Fruit fly (Drosophila melanogaster) whole organism, embryonic: ENCODE measurements around the gene CG8851.
A peak's percentile ranks its signal among the peaks of the same experiment; 100 is the strongest.

Experiments used
- Antp ChIP-seq: fragments of 200-800 bp; sonication (Bioruptor generic); optimal IDR thresholded peaks from 3 replicates; lab custom pipeline; 2016; ENCODE audit warnings: missing biosample characterization, missing genetic modification characterization
- Bdp1 ChIP-seq: fragments of 200-800 bp; sonication (Bioruptor generic); optimal IDR thresholded peaks from 3 replicates; lab custom pipeline; 2016; ENCODE audit warnings: missing biosample characterization, missing genetic modification characterization
- CG11247 ChIP-seq: fragments of 200-800 bp; sonication (Bioruptor generic); IDR thresholded peaks from 2 replicates; pipeline ENCODE4 v1.3.6; 2022; ENCODE audit warnings: missing biosample characterization, missing genetic modification characterization
- CG12219 ChIP-seq: fragments of 200-800 bp; sonication (Bioruptor generic); optimal IDR thresholded peaks from 3 replicates; lab custom pipeline; 2018; ENCODE audit warnings: missing biosample characterization, mild to moderate bottlenecking, missing genetic modification characterization
- CG15011 ChIP-seq: fragments of 200-800 bp; sonication (Bioruptor generic); optimal IDR thresholded peaks from 3 replicates; lab custom pipeline; 2018; ENCODE audit warnings: missing biosample characterization, mild to moderate bottlenecking, missing genetic modification characterization
- CG1529 ChIP-seq: fragments of 200-800 bp; sonication (Bioruptor generic); optimal IDR thresholded peaks from 3 replicates; lab custom pipeline; 2018; ENCODE audit warnings: missing biosample characterization, missing genetic modification characterization
- CG17568 ChIP-seq: fragments of 200-800 bp; sonication (Bioruptor generic); optimal IDR thresholded peaks from 2 replicates; lab custom pipeline; 2018; ENCODE audit warnings: missing biosample characterization, mild to moderate bottlenecking, missing genetic modification characterization, moderate library complexity
- CG32532 ChIP-seq: fragments of 200-800 bp; sonication (Bioruptor generic); IDR thresholded peaks from 2 replicates; pipeline ENCODE4 v1.3.6; 2022; ENCODE audit warnings: missing biosample characterization, missing genetic modification characterization
- CG4360 ChIP-seq: fragments of 200-800 bp; sonication (Bioruptor generic); IDR thresholded peaks from 2 replicates; pipeline ENCODE4 v1.3.6; 2022; ENCODE audit warnings: missing biosample characterization, missing genetic modification characterization
- CG6254 ChIP-seq: fragments of 200-800 bp; sonication (Bioruptor generic); optimal IDR thresholded peaks from 3 replicates; lab custom pipeline; 2017; ENCODE audit warnings: mild to moderate bottlenecking, missing biosample characterization, missing genetic modification reagents, missing genetic modification characterization
- CkIIα-i1 ChIP-seq: fragments of 200-800 bp; sonication (Bioruptor generic); IDR thresholded peaks from 2 replicates; pipeline ENCODE4 v1.3.6; 2022; ENCODE audit warnings: missing biosample characterization, missing genetic modification characterization
- D ChIP-seq, 2 experiments: fragments of 200-800 bp in 1 of 2; fragments of >200 bp in 1 of 2; sonication (Bioruptor generic) in 1 of 2; optimal IDR thresholded peaks; 2 replicates in 1 of 2; 3 replicates in 1 of 2; lab custom pipeline; 2017; ENCODE audit warnings: mild to moderate bottlenecking in 1 of 2, missing biosample characterization in 1 of 2, missing genetic modification characterization in 1 of 2, missing genetic modification reagents in 1 of 2
- D19A ChIP-seq: fragments of 200-800 bp; optimal IDR thresholded peaks from 3 replicates; lab custom pipeline; 2019; ENCODE audit warnings: missing biosample characterization, mild to moderate bottlenecking, missing genetic modification characterization, moderate library complexity
- D19B ChIP-seq: fragments of 200-800 bp; sonication (Bioruptor generic); optimal IDR thresholded peaks from 2 replicates; lab custom pipeline; 2017; ENCODE audit warnings: missing biosample characterization, mild to moderate bottlenecking, missing genetic modification characterization
- Drgx ChIP-seq: fragments of 200-800 bp; sonication (Bioruptor generic); IDR thresholded peaks from 2 replicates; pipeline ENCODE4 v1.3.6; 2022; ENCODE audit warnings: missing biosample characterization, missing genetic modification characterization
- Eip74EF ChIP-seq, 2 experiments: fragments of 200-800 bp in 1 of 2; fragments of >200 bp in 1 of 2; sonication (Bioruptor generic) in 1 of 2; optimal IDR thresholded peaks; 2 replicates each; lab custom pipeline; 2017 to 2019; ENCODE audit warnings: missing biosample characterization in 2 of 2, missing genetic modification characterization in 2 of 2, mild to moderate bottlenecking in 1 of 2, moderate library complexity in 1 of 2
- HHEX ChIP-seq: fragments of 200-800 bp; sonication (Bioruptor generic); optimal IDR thresholded peaks from 3 replicates; lab custom pipeline; 2017; ENCODE audit warnings: missing biosample characterization, mild to moderate bottlenecking, missing genetic modification characterization, missing genetic modification reagents
- HLH54F ChIP-seq: fragments of 200-800 bp; sonication (Bioruptor generic); optimal IDR thresholded peaks from 3 replicates; lab custom pipeline; 2016; ENCODE audit warnings: missing biosample characterization, missing genetic modification characterization
- Hr39 ChIP-seq: fragments of >200 bp; optimal IDR thresholded peaks from 2 replicates; lab custom pipeline; 2017
- MBD-R2 ChIP-seq: fragments of 200-800 bp; sonication (Bioruptor generic); IDR thresholded peaks from 2 replicates; pipeline ENCODE4 v1.3.6; 2022; ENCODE audit warnings: missing biosample characterization, missing genetic modification characterization
- Mrtf ChIP-seq: fragments of 200-800 bp; sonication (Bioruptor generic); IDR thresholded peaks from 3 replicates; pipeline ENCODE4 v1.3.6; 2022; ENCODE audit warnings: missing biosample characterization, missing genetic modification characterization
- Scr ChIP-seq: fragments of 200-800 bp; sonication (Bioruptor generic); IDR thresholded peaks from 2 replicates; pipeline ENCODE4 v1.3.6; 2022; ENCODE audit warnings: missing biosample characterization, missing genetic modification characterization; ENCODE audit not compliant: partially characterized antibody
- Sox102F ChIP-seq: fragments of 200-800 bp; sonication (Bioruptor generic); optimal IDR thresholded peaks from 2 replicates; lab custom pipeline; 2018; ENCODE audit warnings: missing biosample characterization, mild to moderate bottlenecking, missing genetic modification characterization, moderate library complexity
- TFAM ChIP-seq: fragments of 200-800 bp; sonication (Bioruptor generic); optimal IDR thresholded peaks from 2 replicates; lab custom pipeline; 2017; ENCODE audit warnings: missing biosample characterization, missing genetic modification characterization, inconsistent platforms
- btn ChIP-seq: fragments of 200-800 bp; sonication (Bioruptor generic); optimal IDR thresholded peaks from 2 replicates; lab custom pipeline; 2016; ENCODE audit warnings: missing biosample characterization, missing genetic modification characterization
- caup ChIP-seq: fragments of 200-800 bp; sonication (Bioruptor generic); optimal IDR thresholded peaks from 3 replicates; lab custom pipeline; 2017; ENCODE audit warnings: missing biosample characterization, mild to moderate bottlenecking, missing genetic modification characterization, moderate library complexity; ENCODE audit not compliant: severe bottlenecking
- chinmo ChIP-seq: fragments of 200-800 bp; sonication (Bioruptor generic); IDR thresholded peaks from 4 replicates; pipeline ENCODE4 v1.3.6; 2022; ENCODE audit warnings: missing biosample characterization, missing genetic modification characterization; ENCODE audit not compliant: partially characterized antibody
- corto ChIP-seq: fragments of 200-800 bp; sonication (Bioruptor generic); optimal IDR thresholded peaks from 2 replicates; lab custom pipeline; 2016; ENCODE audit warnings: missing biosample characterization, mild to moderate bottlenecking, missing genetic modification characterization, moderate library complexity
- dmrt99B ChIP-seq: fragments of 200-800 bp; sonication (Bioruptor generic); optimal IDR thresholded peaks from 2 replicates; lab custom pipeline; 2018; ENCODE audit warnings: missing biosample characterization, mild to moderate bottlenecking, missing genetic modification characterization, moderate library complexity
- fd64A ChIP-seq: fragments of 200-800 bp; sonication (Bioruptor generic); optimal IDR thresholded peaks from 3 replicates; lab custom pipeline; 2018; ENCODE audit warnings: missing biosample characterization, mild to moderate bottlenecking, missing genetic modification characterization
- grn ChIP-seq: fragments of 200-800 bp; sonication (Bioruptor generic); optimal IDR thresholded peaks from 3 replicates; lab custom pipeline; 2017; ENCODE audit warnings: missing biosample characterization, missing genetic modification characterization
- gro ChIP-seq: fragments of 200-800 bp; sonication (Bioruptor generic); optimal IDR thresholded peaks from 2 replicates; lab custom pipeline; 2016; ENCODE audit warnings: missing biosample characterization, missing genetic modification characterization
- ham ChIP-seq: fragments of 200-800 bp; sonication (Bioruptor generic); IDR thresholded peaks from 2 replicates; pipeline ENCODE4 v1.3.6; 2022; ENCODE audit warnings: missing biosample characterization, missing genetic modification characterization
- hth ChIP-seq: fragments of >200 bp; optimal IDR thresholded peaks from 2 replicates; lab custom pipeline; 2017; ENCODE audit warnings: inconsistent platforms
- jigr1 ChIP-seq: fragments of 200-800 bp; sonication (Bioruptor generic); IDR thresholded peaks from 3 replicates; pipeline ENCODE4 v1.3.6; 2022; ENCODE audit warnings: missing biosample characterization, missing genetic modification characterization
- ken ChIP-seq: fragments of 200-800 bp; sonication (Bioruptor generic); IDR thresholded peaks from 3 replicates; pipeline ENCODE4 v1.3.6; 2022; ENCODE audit warnings: missing biosample characterization, missing genetic modification characterization
- lab ChIP-seq: fragments of 200-800 bp; sonication (Bioruptor generic); optimal IDR thresholded peaks from 3 replicates; lab custom pipeline; 2017; ENCODE audit warnings: missing biosample characterization, missing genetic modification characterization, mild to moderate bottlenecking, moderate library complexity, missing genetic modification reagents
- nau ChIP-seq: fragments of 200-800 bp; sonication (Bioruptor generic); optimal IDR thresholded peaks from 3 replicates; lab custom pipeline; 2017; ENCODE audit warnings: missing biosample characterization, mild to moderate bottlenecking, missing genetic modification characterization, missing genetic modification reagents
- nerfin-1 ChIP-seq: fragments of 200-800 bp; sonication (Bioruptor generic); optimal IDR thresholded peaks from 3 replicates; lab custom pipeline; 2019; ENCODE audit warnings: missing biosample characterization, mild to moderate bottlenecking, missing genetic modification characterization, moderate library complexity
- p53 ChIP-seq: fragments of 200-800 bp; sonication (Bioruptor generic); optimal IDR thresholded peaks from 2 replicates; lab custom pipeline; 2016; ENCODE audit warnings: missing biosample characterization, missing genetic modification characterization
- pb ChIP-seq: fragments of 200-800 bp; sonication (Bioruptor generic); optimal IDR thresholded peaks from 3 replicates; lab custom pipeline; 2016; ENCODE audit warnings: missing biosample characterization, missing genetic modification characterization
- pfk ChIP-seq: fragments of 200-800 bp; sonication (Bioruptor generic); optimal IDR thresholded peaks from 2 replicates; lab custom pipeline; 2018; ENCODE audit warnings: missing biosample characterization, mild to moderate bottlenecking, missing genetic modification characterization, moderate library complexity
- salm ChIP-seq: fragments of 200-800 bp; sonication (Bioruptor generic); optimal IDR thresholded peaks from 2 replicates; lab custom pipeline; 2018; ENCODE audit warnings: missing biosample characterization, mild to moderate bottlenecking, missing genetic modification characterization
- sens ChIP-seq: fragments of 200-800 bp; sonication (Bioruptor generic); peaks from one replicate; lab custom pipeline; 2016; ENCODE audit warnings: missing biosample characterization, missing genetic modification characterization
- sim ChIP-seq: fragments of 200-800 bp; sonication (Bioruptor generic); IDR thresholded peaks from 2 replicates; pipeline ENCODE4 v1.3.6; 2022; ENCODE audit warnings: missing biosample characterization, missing genetic modification characterization
- slp2 ChIP-seq: fragments of 200-800 bp; sonication (Bioruptor generic); optimal IDR thresholded peaks from 2 replicates; lab custom pipeline; 2016; ENCODE audit warnings: missing biosample characterization, missing genetic modification characterization
- vvl ChIP-seq: fragments of 200-800 bp; sonication (Bioruptor generic); IDR thresholded peaks from 2 replicates; pipeline ENCODE4 v1.3.6; 2022; ENCODE audit warnings: missing biosample characterization, missing genetic modification characterization
- zfh2 ChIP-seq: fragments of 200-800 bp; sonication (Bioruptor generic); optimal IDR thresholded peaks from 2 replicates; lab custom pipeline; 2016; ENCODE audit warnings: missing biosample characterization, missing genetic modification characterization

The CG8851 gene

DNA sequence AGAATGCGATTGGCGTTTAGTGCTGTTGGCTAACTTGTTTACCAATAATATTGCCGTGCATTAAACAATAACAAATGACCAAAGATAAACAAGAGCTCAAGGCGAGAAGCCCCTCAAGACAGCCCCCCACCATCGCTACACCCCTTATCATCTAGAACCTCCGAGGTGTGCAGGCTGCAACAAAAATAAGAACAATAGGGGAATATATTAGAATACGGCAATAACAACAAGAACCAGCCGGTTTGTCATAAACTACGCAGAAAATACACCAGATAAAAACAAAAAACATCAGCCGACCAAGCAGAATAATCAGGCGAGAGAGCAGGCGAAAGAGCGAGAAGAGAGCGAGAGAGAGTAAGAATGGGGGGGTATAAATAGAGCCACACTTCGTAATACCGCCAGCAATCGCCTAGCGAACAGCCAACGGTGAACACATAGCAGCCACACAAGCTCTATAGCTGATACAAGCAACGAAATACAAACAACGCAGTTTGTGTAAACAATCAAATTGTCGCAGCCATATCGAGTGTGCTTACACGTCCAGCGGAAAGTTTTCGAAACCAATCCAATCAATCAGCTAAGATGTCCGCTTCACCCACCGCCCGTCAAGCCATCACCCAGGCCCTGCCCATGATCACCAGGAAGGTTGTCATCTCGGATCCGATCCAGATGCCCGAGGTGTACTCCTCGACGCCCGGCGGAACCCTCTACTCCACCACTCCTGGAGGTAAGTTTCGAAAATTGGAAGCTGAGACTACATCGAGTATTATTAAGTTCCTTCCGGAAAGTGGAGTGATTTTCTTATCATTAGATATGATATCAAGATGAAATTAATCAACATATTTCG lies 41.2 kb upstream of the CG8851 start, which contains the start of gene Thor (continued):
- TF ChIP-seq D19B (GFP tag; lab: Kevin White, UChicago) (no peak), ken (GFP tag; lab: Robert Waterston, UW) (peak; percentile 75; the same call in 2 of the 3 replicates), Eip74EF (GFP tag; optimal IDR thresholded peaks at IDR 0.05; lab: Kevin White, UChicago) (peak in 1 of 2 experiments; percentile 45), Antp (GFP tag; lab: Kevin White, UChicago) (peak; percentile 78), ham (GFP tag; lab: Robert Waterston, UW) (no peak; the same call in 1 of the 2 replicates), Sox102F (GFP tag; lab: Kevin White, UChicago) (peak; percentile 11), CG15011 (peak; percentile 57), p53 (GFP tag; lab: Kevin White, UChicago) (peak; percentile 57), CG32532 (GFP tag; lab: Robert Waterston, UW) (peak; percentile 84), fd64A (GFP tag; lab: Kevin White, UChicago) (peak; percentile 64), grn (GFP tag; lab: Kevin White, UChicago) (peak; percentile 40), Mrtf (GFP tag; lab: Robert Waterston, UW) (0 out of 3 replicates have a peak, but pooled peaks have one; percentile 14), salm (peak; percentile 20), btn (peak; percentile 76), pb (GFP tag; lab: Kevin White, UChicago) (peak; percentile 75), HLH54F (GFP tag; lab: Kevin White, UChicago) (peak; percentile 54), CG11247 (GFP tag; lab: Robert Waterston, UW) (peak; percentile 79), Drgx (GFP tag; lab: Robert Waterston, UW) (peak; percentile 67), D (optimal IDR thresholded peaks at IDR 0.05; lab: Kevin White, UChicago) (peak; percentile 57), D (GFP tag; optimal IDR thresholded peaks at IDR 0.05; lab: Kevin White, UChicago) (peak; percentile 3), dmrt99B (tag; lab: Kevin White, UChicago) (peak; percentile 42), Hr39 (no peak), sens (GFP tag; lab: Kevin White, UChicago) (peak; percentile 90), hth (lab: Kevin White, UChicago) (no peak), nau (peak; percentile 71), Bdp1 (GFP tag; lab: Kevin White, UChicago) (peak; percentile 63), HHEX (peak; percentile 78), nerfin-1 (peak; percentile 63), corto (no peak), D19A (tag; lab: Kevin White, UChicago) (peak; percentile 45), Scr (0 out of 2 replicates have a peak, but pooled peaks have one; percentile 36), TFAM (GFP tag; lab: Kevin White, UChicago) (no peak), caup (peak; percentile 91), vvl (GFP tag; lab: Robert Waterston, UW) (peak; percentile 87), zfh2 (GFP tag; lab: Kevin White, UChicago) (peak; percentile 50), CG12219 (GFP tag; lab: Kevin White, UChicago) (peak; percentile 34), CG17568 (peak; percentile 71), slp2 (GFP tag; lab: Kevin White, UChicago) (peak; percentile 53), pfk (GFP tag; lab: Kevin White, UChicago) (peak; percentile 29), gro (GFP tag; lab: Kevin White, UChicago) (peak; percentile 89), CG1529 (GFP tag; lab: Kevin White, UChicago) (peak; percentile 19), chinmo (GFP tag; lab: Robert Waterston, UW) (peak; percentile 98; the same call in 3 of the 4 replicates), CG4360 (peak; percentile 79), CG6254 (GFP tag; lab: Kevin White, UChicago) (peak; percentile 66), jigr1 (GFP tag; lab: Robert Waterston, UW) (no peak), CkIIα-i1 (peak; percentile 2; the same call in 1 of the 2 replicates), sim (GFP tag; lab: Robert Waterston, UW) (peak; percentile 69; the same call in 1 of the 2 replicates), MBD-R2 (GFP tag; lab: Robert Waterston, UW) (peak; percentile 21; the same call in 1 of the 2 replicates), lab (GFP tag; lab: Kevin White, UChicago) (peak; percentile 92)
